Worm (Caenorhabditis elegans): Measurements from ENCODE around the gene R105.5.

- TF ChIP-seq lsy-2 (tag; optimal IDR thresholded peaks at IDR 0.05) = no peak
- no peak for TF ChIP-seq blmp-1 (tag; optimal IDR thresholded peaks at IDR 0.05)
- TF ChIP-seq nhr-76 (tag; optimal IDR thresholded peaks at IDR 0.05) = no peak
- no peak for TF ChIP-seq snpc-4 (tag; optimal IDR thresholded peaks at IDR 0.05)
- no peak for TF ChIP-seq pha-4 (tag; optimal IDR thresholded peaks at IDR 0.05)
Measured at ce11 chrIV:4657874-4658273, 21.8 kb downstream of the R105.5 start, which contains the start of gene col-111.
